Worm (Caenorhabditis elegans) whole organism, young adult: Measurements from ENCODE around the gene irld-38.

ENCODE experiments used
- F23B12.7 ChIP-seq: sonication (generic microtip); optimal IDR thresholded peaks from 2 replicates; lab custom pipeline; 2017; ENCODE audit warnings: missing genetic modification characterization, mild to moderate bottlenecking, missing compliant biosample characterization, antibody characterized with exemption, moderate library complexity; ENCODE audit not compliant: insufficient read depth
- F33H1.4 ChIP-seq: fragments of 200-800 bp; sonication (Bioruptor generic); IDR thresholded peaks from 2 replicates; pipeline ENCODE4 v1.3.6; 2022; ENCODE audit warnings: missing genetic modification reagents, missing genetic modification characterization, missing compliant biosample characterization
- Y95B8A.8 ChIP-seq: fragments of 200-800 bp; sonication (Bioruptor generic); IDR thresholded peaks from 2 replicates; pipeline ENCODE4 v1.3.6; 2022; ENCODE audit warnings: missing genetic modification reagents, missing genetic modification characterization, missing compliant biosample characterization
- akir-1 ChIP-seq: fragments of 200-800 bp; sonication (Bioruptor generic); optimal IDR thresholded peaks from 2 replicates; lab custom pipeline; 2018; ENCODE audit warnings: mild to moderate bottlenecking, missing genetic modification characterization, moderate library complexity, missing compliant biosample characterization
- ama-1 ChIP-seq, 3 experiments: fragments of 150-350 bp in 1 of 3; sonication (generic microtip) in 2 of 3; optimal IDR thresholded peaks; 2 replicates each; lab custom pipeline; 2014 to 2018; ENCODE audit warnings: missing biosample characterization in 2 of 3, missing genetic modification characterization in 2 of 3, missing genetic modification reagents in 2 of 3
- attf-3 ChIP-seq: fragments of 200-800 bp; sonication (Bioruptor generic); conservative IDR thresholded peaks from 2 replicates; pipeline ENCODE4 v1.3.6; 2022; ENCODE audit warnings: missing genetic modification reagents, missing genetic modification characterization, missing compliant biosample characterization
- ceh-100 ChIP-seq: fragments of 200-800 bp; sonication (Bioruptor generic); IDR thresholded peaks from 2 replicates; pipeline ENCODE4 v1.3.6; 2022; ENCODE audit warnings: missing genetic modification reagents, missing genetic modification characterization, missing compliant biosample characterization
- ceh-91 ChIP-seq: fragments of 200-800 bp; sonication (Bioruptor generic); IDR thresholded peaks from 2 replicates; pipeline ENCODE4 v1.3.6; 2022; ENCODE audit warnings: missing genetic modification reagents, missing genetic modification characterization, missing compliant biosample characterization
- efl-1 ChIP-seq: fragments of 150-350 bp; optimal IDR thresholded peaks from 2 replicates; lab custom pipeline; 2014; ENCODE audit warnings: missing biosample characterization, missing genetic modification reagents, missing genetic modification characterization
- fkh-3 ChIP-seq: sonication (generic microtip); optimal IDR thresholded peaks from 2 replicates; lab custom pipeline; 2016; ENCODE audit warnings: mild to moderate bottlenecking, missing genetic modification characterization, missing compliant biosample characterization
- hlh-12 ChIP-seq: sonication (generic microtip); optimal IDR thresholded peaks from 2 replicates; lab custom pipeline; 2016; ENCODE audit warnings: missing genetic modification characterization, missing compliant biosample characterization
- hmg-1.2 ChIP-seq: fragments of 200-800 bp; sonication (Bioruptor generic); IDR thresholded peaks from 2 replicates; pipeline ENCODE4 v1.3.6; 2022; ENCODE audit warnings: missing genetic modification reagents, missing genetic modification characterization, missing compliant biosample characterization
- madf-3 ChIP-seq: fragments of 200-800 bp; sonication (Bioruptor generic); IDR thresholded peaks from 2 replicates; pipeline ENCODE4 v1.3.6; 2022; ENCODE audit warnings: missing genetic modification reagents, missing genetic modification characterization, missing compliant biosample characterization
- madf-6 ChIP-seq: fragments of 200-800 bp; sonication (Bioruptor generic); IDR thresholded peaks from 2 replicates; pipeline ENCODE4 v1.3.6; 2022; ENCODE audit warnings: missing genetic modification reagents, missing genetic modification characterization, missing compliant biosample characterization
- nfyb-1 ChIP-seq: fragments of 200-800 bp; sonication (Bioruptor generic); IDR thresholded peaks from 2 replicates; pipeline ENCODE4 v1.3.6; 2022; ENCODE audit warnings: missing genetic modification reagents, missing genetic modification characterization, missing compliant biosample characterization
- nhr-179 ChIP-seq: sonication (generic microtip); optimal IDR thresholded peaks from 2 replicates; lab custom pipeline; 2016; ENCODE audit warnings: mild to moderate bottlenecking, missing genetic modification characterization, missing compliant biosample characterization
- rcor-1 ChIP-seq: fragments of 200-800 bp; sonication (Bioruptor generic); IDR thresholded peaks from 2 replicates; pipeline ENCODE4 v1.3.6; 2022; ENCODE audit warnings: missing genetic modification reagents, missing genetic modification characterization, missing compliant biosample characterization
- unc-62 ChIP-seq: fragments of 150-350 bp; optimal IDR thresholded peaks from 2 replicates; lab custom pipeline; 2014; ENCODE audit warnings: missing biosample characterization, missing genetic modification reagents, missing genetic modification characterization
- xnd-1 ChIP-seq: sonication (generic microtip); optimal IDR thresholded peaks from 2 replicates; lab custom pipeline; 2016; ENCODE audit warnings: missing genotype, missing genetic modification reagents, missing genetic modification characterization, missing compliant biosample characterization

The irld-38 gene

DNA sequence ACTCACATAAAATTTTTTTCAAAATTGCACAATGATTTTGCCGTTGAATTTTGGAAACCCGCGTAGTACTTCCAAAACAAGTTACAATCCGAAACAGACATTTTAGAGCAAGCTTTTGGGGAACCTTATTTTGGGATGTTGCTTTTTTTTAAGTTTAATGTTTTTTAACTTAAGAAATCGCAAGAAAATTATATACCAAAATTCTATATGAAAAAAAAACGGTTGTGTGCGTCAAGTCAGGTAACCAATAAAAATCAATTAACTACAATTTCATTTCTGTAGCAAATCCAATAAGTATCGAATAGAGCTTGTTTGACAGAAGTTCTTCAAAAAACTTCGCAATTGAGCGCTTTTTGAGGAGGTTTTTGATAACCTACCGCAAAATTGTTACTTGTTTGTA lies 48.9 kb downstream of the irld-38 start, which contains the start of gene srw-117:
Gene srw-117, minus strand, starts transcription at position 101 of the 400 bp plus-strand sequence.
- TF ChIP-seq xnd-1 (tag; lab: Kevin White, UChicago) = no peak
- no peak for TF ChIP-seq efl-1 (GFP tag; lab: Kevin White, UChicago)
- TF ChIP-seq hlh-12 (tag; lab: Kevin White, UChicago) = no peak
- TF ChIP-seq attf-3 (GFP tag; lab: Robert Waterston, UW) = no peak
- TF ChIP-seq hmg-1.2 (GFP tag; lab: Robert Waterston, UW) = no peak
- no peak for TF ChIP-seq F33H1.4 (GFP tag; lab: Robert Waterston, UW)

DNA sequence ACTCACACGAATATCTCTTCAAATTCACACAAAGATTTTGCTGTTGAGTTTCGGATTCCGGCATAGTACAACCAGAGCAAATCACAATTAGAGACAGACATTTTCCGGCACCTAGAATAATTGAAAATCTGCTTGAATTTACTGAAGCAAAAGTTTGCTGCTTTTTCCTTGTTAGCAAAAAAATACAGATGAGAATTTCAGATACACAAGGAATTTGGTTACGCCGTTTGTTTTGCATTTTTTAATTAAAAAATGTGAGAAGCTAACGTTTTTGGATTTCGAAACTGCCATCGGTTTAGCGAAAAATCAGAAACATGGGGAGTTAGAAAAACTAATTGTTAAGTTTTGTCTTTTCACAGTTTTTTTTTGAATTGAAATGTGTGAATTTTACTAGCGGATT lies 52.3 kb downstream of the irld-38 start, which contains the start of gene srw-118:
Gene srw-118, minus strand, starts transcription at position 101 of the 400 bp plus-strand sequence.
- no peak for TF ChIP-seq efl-1 (GFP tag; lab: Kevin White, UChicago)
- no peak for TF ChIP-seq ceh-91 (GFP tag; lab: Robert Waterston, UW)
- TF ChIP-seq ama-1 (optimal IDR thresholded peaks at IDR 0.05; lab: Kevin White, UChicago) = no peak
- no peak for TF ChIP-seq ama-1 (GFP tag; optimal IDR thresholded peaks at IDR 0.05; lab: Kevin White, UChicago)
- TF ChIP-seq madf-3 (GFP tag; lab: Robert Waterston, UW) = no peak
- no peak for TF ChIP-seq fkh-3 (tag; lab: Kevin White, UChicago)
- TF ChIP-seq nfyb-1 (GFP tag; lab: Robert Waterston, UW) = no peak
- TF ChIP-seq ceh-100 (GFP tag; lab: Robert Waterston, UW) = no peak
- TF ChIP-seq akir-1 (GFP tag; lab: Kevin White, UChicago) = no peak
- no peak for TF ChIP-seq unc-62 (GFP tag; lab: Kevin White, UChicago)
- no peak for TF ChIP-seq F23B12.7
- no peak for TF ChIP-seq Y95B8A.8
- no peak for TF ChIP-seq rcor-1
- no peak for TF ChIP-seq nhr-179 (tag; lab: Kevin White, UChicago)
- TF ChIP-seq madf-6 (GFP tag; lab: Robert Waterston, UW) = no peak
